Worm (Caenorhabditis elegans) whole organism, L4 larva: ENCODE data around the gene W01D2.6.

Experiments
- Y48G9A.11 ChIP-seq: fragments of 200-800 bp; sonication (Bioruptor generic); IDR thresholded peaks from 2 replicates; pipeline ENCODE4 v1.3.6; 2022; ENCODE audit warnings: missing genetic modification reagents, missing genetic modification characterization, missing compliant biosample characterization
- ceh-32 ChIP-seq: sonication (generic microtip); optimal IDR thresholded peaks from 2 replicates; lab custom pipeline; 2016; ENCODE audit warnings: mild to moderate bottlenecking, missing genetic modification characterization, missing compliant biosample characterization; ENCODE audit not compliant: poor library complexity
- dpl-1 ChIP-seq: fragments of 150-350 bp; optimal IDR thresholded peaks from 2 replicates; lab custom pipeline; 2014; ENCODE audit warnings: missing biosample characterization, missing genetic modification reagents, missing genetic modification characterization
- fkh-10 ChIP-seq: fragments of 150-350 bp; optimal IDR thresholded peaks from 2 replicates; lab custom pipeline; 2014; ENCODE audit warnings: missing biosample characterization, missing genetic modification reagents, missing genetic modification characterization
- lin-13 ChIP-seq: fragments of 150-350 bp; optimal IDR thresholded peaks from 2 replicates; lab custom pipeline; 2014; ENCODE audit warnings: missing biosample characterization, missing genetic modification reagents, missing genetic modification characterization
- nhr-25 ChIP-seq: sonication (generic microtip); optimal IDR thresholded peaks from 2 replicates; lab custom pipeline; 2017; ENCODE audit warnings: missing genetic modification characterization, mild to moderate bottlenecking, missing compliant biosample characterization, antibody characterized with exemption, moderate library complexity, borderline replicate concordance; ENCODE audit not compliant: insufficient read depth
- nhr-28 ChIP-seq: fragments of 150-350 bp; optimal IDR thresholded peaks from 2 replicates; lab custom pipeline; 2014; ENCODE audit warnings: missing biosample characterization, missing genetic modification characterization
- nhr-76 ChIP-seq: fragments of 150-350 bp; optimal IDR thresholded peaks from 2 replicates; lab custom pipeline; 2014; ENCODE audit warnings: missing biosample characterization, missing genetic modification characterization
- pqm-1 ChIP-seq: sonication (generic microtip); optimal IDR thresholded peaks from 2 replicates; lab custom pipeline; 2017; ENCODE audit warnings: missing biosample characterization, missing genetic modification characterization
- sdz-12 ChIP-seq: fragments of 200-800 bp; sonication (Bioruptor generic); optimal IDR thresholded peaks from 2 replicates; lab custom pipeline; 2018; ENCODE audit warnings: mild to moderate bottlenecking, missing genetic modification characterization, missing compliant biosample characterization
- snpc-4 ChIP-seq: fragments of 150-350 bp; optimal IDR thresholded peaks from 2 replicates; lab custom pipeline; 2014; ENCODE audit warnings: missing biosample characterization, missing genetic modification characterization
- unc-130 ChIP-seq: sonication (generic microtip); optimal IDR thresholded peaks from 2 replicates; lab custom pipeline; 2016; ENCODE audit warnings: missing genetic modification reagents, missing genetic modification characterization, missing compliant biosample characterization
- unc-39 ChIP-seq: sonication (generic microtip); optimal IDR thresholded peaks from 2 replicates; lab custom pipeline; 2017; ENCODE audit warnings: missing biosample characterization, missing genetic modification characterization
- ztf-11 ChIP-seq: fragments of 150-350 bp; optimal IDR thresholded peaks from 2 replicates; lab custom pipeline; 2014; ENCODE audit warnings: missing biosample characterization, missing genetic modification characterization

- TF ChIP-seq snpc-4 (tag; lab: Kevin White, UChicago) (no peak), nhr-28 (tag; lab: Kevin White, UChicago) (no peak), ztf-11 (tag; lab: Kevin White, UChicago) (no peak), ceh-32 (tag; lab: Kevin White, UChicago) (no peak), dpl-1 (no peak), sdz-12 (GFP tag; lab: Kevin White, UChicago) (no peak), lin-13 (GFP tag; lab: Kevin White, UChicago) (no peak), fkh-10 (GFP tag; lab: Kevin White, UChicago) (no peak), pqm-1 (tag; lab: Kevin White, UChicago) (no peak), unc-39 (no peak), nhr-25 (no peak), Y48G9A.11 (GFP tag; lab: Robert Waterston, UW) (no peak), unc-130 (GFP tag; lab: Kevin White, UChicago) (no peak), nhr-76 (tag; lab: Kevin White, UChicago) (no peak)
Measured at ce11 chrII:14779851-14780250, 28.9 kb upstream of the W01D2.6 start.
